Worm (Caenorhabditis elegans) whole organism, L4 larva: ENCODE results near the gene parp-2.
A peak's percentile ranks its signal among the peaks of the same experiment; 100 is the strongest.

Source experiments
- F49E8.2 ChIP-seq: sonication (generic microtip); optimal IDR thresholded peaks from 2 replicates; lab custom pipeline; 2016; ENCODE audit warnings: missing compliant biosample characterization, mild to moderate bottlenecking, missing genetic modification characterization, borderline replicate concordance
- R02D3.7 ChIP-seq: fragments of 150-350 bp; sonication (generic microtip); optimal IDR thresholded peaks from 3 replicates; lab custom pipeline; 2014; ENCODE audit warnings: missing biosample characterization, missing genetic modification characterization
- T20F7.1 ChIP-seq: fragments of 200-800 bp; sonication (Bioruptor generic); optimal IDR thresholded peaks from 2 replicates; lab custom pipeline; 2018; ENCODE audit warnings: mild to moderate bottlenecking, missing genetic modification characterization, missing compliant biosample characterization
- Y5F2A.4 ChIP-seq: fragments of 200-800 bp; sonication (Bioruptor generic); optimal IDR thresholded peaks from 2 replicates; lab custom pipeline; 2018; ENCODE audit warnings: mild to moderate bottlenecking, missing genetic modification characterization, missing compliant biosample characterization
- aha-1 ChIP-seq: fragments of 150-350 bp; peaks from one replicate; lab custom pipeline; 2014; ENCODE audit warnings: missing biosample characterization, missing genetic modification characterization
- ama-1 ChIP-seq: fragments of 150-350 bp; optimal IDR thresholded peaks from 2 replicates; lab custom pipeline; 2014; ENCODE audit warnings: inconsistent platforms, mixed read lengths
- attf-4 ChIP-seq: sonication (generic microtip); optimal IDR thresholded peaks from 3 replicates; lab custom pipeline; 2017; ENCODE audit warnings: missing biosample characterization, missing genetic modification characterization
- ceh-28 ChIP-seq: fragments of 150-350 bp; optimal IDR thresholded peaks from 2 replicates; lab custom pipeline; 2014; ENCODE audit warnings: missing biosample characterization, missing genetic modification reagents, missing genetic modification characterization
- ces-1 ChIP-seq: fragments of 150-350 bp; sonication (generic microtip); optimal IDR thresholded peaks from 4 replicates; lab custom pipeline; 2014; ENCODE audit warnings: missing biosample characterization, missing genetic modification reagents, missing genetic modification characterization
- daf-16 ChIP-seq, 3 experiments: sonication (generic microtip); optimal IDR thresholded peaks; 2 replicates each; lab custom pipeline; 2016 to 2017; ENCODE audit warnings: missing genetic modification characterization in 3 of 3, missing genetic modification reagents in 3 of 3, mild to moderate bottlenecking in 2 of 3, missing compliant biosample characterization in 2 of 3, missing biosample characterization in 1 of 3, moderate library complexity in 1 of 3
- daf-8 ChIP-seq: fragments of 200-800 bp; sonication (Bioruptor generic); IDR thresholded peaks from 2 replicates; pipeline ENCODE4 v1.3.6; 2022; ENCODE audit warnings: missing genetic modification characterization, missing compliant biosample characterization
- dmd-6 ChIP-seq: fragments of 200-800 bp; sonication (Bioruptor generic); IDR thresholded peaks from 2 replicates; pipeline ENCODE4 v1.3.6; 2022; ENCODE audit warnings: missing genetic modification reagents, missing genetic modification characterization, missing compliant biosample characterization
- dmd-8 ChIP-seq: fragments of 200-800 bp; sonication (Bioruptor generic); IDR thresholded peaks from 2 replicates; pipeline ENCODE4 v1.3.6; 2022; ENCODE audit warnings: missing genetic modification characterization, missing compliant biosample characterization
- dpl-1 ChIP-seq: fragments of 150-350 bp; optimal IDR thresholded peaks from 2 replicates; lab custom pipeline; 2014; ENCODE audit warnings: missing biosample characterization, missing genetic modification reagents, missing genetic modification characterization
- dve-1 ChIP-seq: sonication (generic microtip); optimal IDR thresholded peaks from 2 replicates; lab custom pipeline; 2017; ENCODE audit warnings: antibody characterized with exemption, mild to moderate bottlenecking, missing genetic modification characterization, missing compliant biosample characterization; ENCODE audit not compliant: insufficient read depth
- gei-8 ChIP-seq: fragments of 200-800 bp; sonication (Bioruptor generic); optimal IDR thresholded peaks from 2 replicates; lab custom pipeline; 2018; ENCODE audit warnings: mild to moderate bottlenecking, missing genetic modification characterization, missing compliant biosample characterization
- hif-1 ChIP-seq, 2 experiments: sonication (generic microtip); optimal IDR thresholded peaks; 2 replicates each; lab custom pipeline; 2016 to 2017; ENCODE audit warnings: missing compliant biosample characterization in 2 of 2, missing genetic modification characterization in 2 of 2, missing genetic modification reagents in 2 of 2, missing genotype in 2 of 2, mild to moderate bottlenecking in 1 of 2
- hlh-11 ChIP-seq: fragments of 200-800 bp; sonication (Bioruptor generic); optimal IDR thresholded peaks from 2 replicates; lab custom pipeline; 2018; ENCODE audit warnings: mild to moderate bottlenecking, missing genetic modification characterization, missing compliant biosample characterization
- hlh-30 ChIP-seq: sonication (generic microtip); optimal IDR thresholded peaks from 2 replicates; lab custom pipeline; 2017; ENCODE audit warnings: antibody characterized with exemption, mild to moderate bottlenecking, missing genetic modification characterization, missing compliant biosample characterization; ENCODE audit not compliant: insufficient read depth
- jun-1 ChIP-seq: fragments of 150-350 bp; optimal IDR thresholded peaks from 2 replicates; lab custom pipeline; 2014; ENCODE audit warnings: missing biosample characterization, missing genetic modification reagents, missing genetic modification characterization
- lim-7 ChIP-seq: fragments of 200-800 bp; sonication (Bioruptor generic); IDR thresholded peaks from 2 replicates; pipeline ENCODE4 v1.3.6; 2022; ENCODE audit warnings: missing genetic modification characterization, missing compliant biosample characterization
- lin-1 ChIP-seq: fragments of 200-800 bp; sonication (Bioruptor generic); IDR thresholded peaks from 2 replicates; pipeline ENCODE4 v1.3.6; 2022; ENCODE audit warnings: missing genetic modification reagents, missing genetic modification characterization, missing compliant biosample characterization
- lin-39 ChIP-seq: fragments of 150-350 bp; optimal IDR thresholded peaks from 2 replicates; lab custom pipeline; 2014; ENCODE audit warnings: missing biosample characterization, missing genetic modification reagents, missing genetic modification characterization
- lsy-2 ChIP-seq, 2 experiments: fragments of 150-350 bp in 1 of 2; sonication (generic microtip) in 1 of 2; optimal IDR thresholded peaks; 2 replicates each; lab custom pipeline; 2014 to 2017; ENCODE audit warnings: missing biosample characterization in 2 of 2, missing genetic modification characterization in 2 of 2
- mdl-1 ChIP-seq, 2 experiments: fragments of 150-350 bp in 1 of 2; sonication (generic microtip) in 1 of 2; optimal IDR thresholded peaks; 2 replicates each; lab custom pipeline; 2014 to 2017; ENCODE audit warnings: missing biosample characterization in 2 of 2, missing genetic modification characterization in 2 of 2
- nhr-10 ChIP-seq: fragments of 150-350 bp; optimal IDR thresholded peaks from 2 replicates; lab custom pipeline; 2014; ENCODE audit warnings: missing biosample characterization, missing genetic modification characterization
- nhr-102 ChIP-seq: sonication (generic microtip); optimal IDR thresholded peaks from 2 replicates; lab custom pipeline; 2016; ENCODE audit warnings: mild to moderate bottlenecking, missing genetic modification characterization, moderate library complexity, missing compliant biosample characterization
- nhr-11 ChIP-seq: fragments of 150-350 bp; optimal IDR thresholded peaks from 2 replicates; lab custom pipeline; 2014; ENCODE audit warnings: missing biosample characterization, missing genetic modification characterization
- nhr-28 ChIP-seq: fragments of 150-350 bp; optimal IDR thresholded peaks from 2 replicates; lab custom pipeline; 2014; ENCODE audit warnings: missing biosample characterization, missing genetic modification characterization
- nhr-42 ChIP-seq: fragments of 200-800 bp; sonication (Bioruptor generic); IDR thresholded peaks from 2 replicates; pipeline ENCODE4 v1.3.6; 2022; ENCODE audit warnings: missing genetic modification characterization, missing compliant biosample characterization
- nhr-6 ChIP-seq: fragments of 150-350 bp; optimal IDR thresholded peaks from 2 replicates; lab custom pipeline; 2014; ENCODE audit warnings: missing biosample characterization, missing genetic modification characterization
- pqm-1 ChIP-seq: sonication (generic microtip); optimal IDR thresholded peaks from 2 replicates; lab custom pipeline; 2017; ENCODE audit warnings: missing biosample characterization, missing genetic modification characterization
- saeg-2 ChIP-seq: fragments of 200-800 bp; sonication (Bioruptor generic); IDR thresholded peaks from 2 replicates; pipeline ENCODE4 v1.3.6; 2022; ENCODE audit warnings: missing genetic modification reagents, missing genetic modification characterization, missing compliant biosample characterization
- skn-1 ChIP-seq: fragments of 150-350 bp; optimal IDR thresholded peaks from 2 replicates; lab custom pipeline; 2014; ENCODE audit warnings: missing biosample characterization, missing genetic modification characterization
- snpc-1.2 ChIP-seq: fragments of 200-800 bp; sonication (Bioruptor generic); IDR thresholded peaks from 2 replicates; pipeline ENCODE4 v1.3.6; 2022; ENCODE audit warnings: missing genetic modification reagents, missing genetic modification characterization, missing compliant biosample characterization
- snpc-4 ChIP-seq: fragments of 150-350 bp; optimal IDR thresholded peaks from 2 replicates; lab custom pipeline; 2014; ENCODE audit warnings: missing biosample characterization, missing genetic modification characterization
- spr-1 ChIP-seq: sonication (generic microtip); optimal IDR thresholded peaks from 2 replicates; lab custom pipeline; 2016; ENCODE audit warnings: mild to moderate bottlenecking, missing genetic modification characterization, missing compliant biosample characterization
- tag-97 ChIP-seq: fragments of 200-800 bp; sonication (Bioruptor generic); IDR thresholded peaks from 2 replicates; pipeline ENCODE4 v1.3.6; 2022; ENCODE audit warnings: missing genetic modification characterization, missing compliant biosample characterization
- unc-39 ChIP-seq: sonication (generic microtip); optimal IDR thresholded peaks from 2 replicates; lab custom pipeline; 2017; ENCODE audit warnings: missing biosample characterization, missing genetic modification characterization
- unc-62 ChIP-seq, 3 experiments: fragments of 150-350 bp in 1 of 3; sonication (generic microtip); optimal IDR thresholded peaks in 2 of 3; peaks in 1 of 3; 1 replicate in 1 of 3; 2 replicates in 2 of 3; lab custom pipeline; 2014 to 2017; ENCODE audit warnings: missing biosample characterization in 3 of 3, missing genetic modification characterization in 3 of 3, missing genetic modification reagents in 3 of 3, missing genotype in 1 of 3
- zag-1 ChIP-seq: fragments of 150-350 bp; optimal IDR thresholded peaks from 2 replicates; lab custom pipeline; 2014; ENCODE audit warnings: missing biosample characterization, missing genetic modification characterization
- zip-2 ChIP-seq: fragments of 150-350 bp; optimal IDR thresholded peaks from 2 replicates; lab custom pipeline; 2014; ENCODE audit warnings: missing biosample characterization, missing genetic modification characterization
- ztf-11 ChIP-seq: fragments of 150-350 bp; optimal IDR thresholded peaks from 2 replicates; lab custom pipeline; 2014; ENCODE audit warnings: missing biosample characterization, missing genetic modification characterization

parp-2 gene

ce11 chrII:9606485-9607036, 13.7 kb downstream of the parp-2 start:
- TF ChIP-seq pqm-1 (no peak), mdl-1 (tag; optimal IDR thresholded peaks at IDR 0.05; lab: Kevin White, UChicago) (peak in 1 of 2 experiments; percentile 77), ztf-11 (tag; lab: Kevin White, UChicago) (no peak), hlh-11 (tag; lab: Kevin White, UChicago) (peak; percentile 38), dmd-6 (peak; percentile 36), ama-1 (lab: Kevin White, UChicago) (no peak), daf-16 (GFP tag; optimal IDR thresholded peaks at IDR 0.05; lab: Kevin White, UChicago) (no peak), daf-16 (tag; optimal IDR thresholded peaks at IDR 0.05; lab: Kevin White, UChicago) (peak; percentile 63), unc-62 (GFP tag; optimal IDR thresholded peaks at IDR 0.05 in 1 of 2; lab: Kevin White, UChicago) (no peak), unc-62 (tag; optimal IDR thresholded peaks at IDR 0.05; lab: Kevin White, UChicago) (no peak), gei-8 (GFP tag; lab: Kevin White, UChicago) (no peak), attf-4 (no peak), unc-39 (tag; lab: Kevin White, UChicago) (no peak), hif-1 (tag; optimal IDR thresholded peaks at IDR 0.05; lab: Kevin White, UChicago) (peak; percentile 57 to 97), jun-1 (tag; lab: Kevin White, UChicago) (no peak), hlh-30 (tag; lab: Kevin White, UChicago) (peak; percentile 36), aha-1 (tag; lab: Kevin White, UChicago) (peak; percentile 94), saeg-2 (GFP tag; lab: Robert Waterston, UW) (no peak), lin-39 (no peak), dve-1 (tag; lab: Kevin White, UChicago) (peak; percentile 67), nhr-11 (peak; percentile 59), nhr-102 (tag; lab: Kevin White, UChicago) (no peak), tag-97 (GFP tag; lab: Robert Waterston, UW) (no peak), dpl-1 (GFP tag; lab: Kevin White, UChicago) (no peak), nhr-10 (no peak), lim-7 (GFP tag; lab: Robert Waterston, UW) (no peak), lin-1 (GFP tag; lab: Robert Waterston, UW) (no peak), R02D3.7 (tag; lab: Kevin White, UChicago) (no peak), spr-1 (tag; lab: Kevin White, UChicago) (no peak), zag-1 (tag; lab: Kevin White, UChicago) (no peak), Y5F2A.4 (no peak), zip-2 (tag; lab: Kevin White, UChicago) (no peak), nhr-6 (no peak), F49E8.2 (tag; lab: Kevin White, UChicago) (no peak), ceh-28 (tag; lab: Kevin White, UChicago) (no peak), skn-1 (no peak), T20F7.1 (GFP tag; lab: Kevin White, UChicago) (peak; percentile 2), nhr-42 (no peak), snpc-4 (no peak)

- TF ChIP-seq lsy-2 (tag; optimal IDR thresholded peaks at IDR 0.05; lab: Kevin White, UChicago) (no peak), dmd-6 (peak; percentile 15; the same call in 1 of the 2 replicates), ces-1 (no peak), snpc-1.2 (no peak), daf-16 (GFP tag; optimal IDR thresholded peaks at IDR 0.05; lab: Kevin White, UChicago) (no peak), daf-16 (tag; optimal IDR thresholded peaks at IDR 0.05; lab: Kevin White, UChicago) (peak; percentile 70), daf-8 (GFP tag; lab: Robert Waterston, UW) (no peak), dmd-8 (GFP tag; lab: Robert Waterston, UW) (no peak), nhr-28 (tag; lab: Kevin White, UChicago) (peak; percentile 42), dve-1 (tag; lab: Kevin White, UChicago) (peak; percentile 69), gei-8 (GFP tag; lab: Kevin White, UChicago) (no peak)
- TF ChIP-seq, all 104 proteins: peak for 4
These were observed 14.3 kb downstream of the parp-2 start for ce11 chrII:9607137-9607536.
